Worm (Caenorhabditis elegans) whole organism, L4 larva: ENCODE results near the gene dpy-13.
"Not testable (repeated sequence)": the region's sequence is repeated elsewhere in the genome, so short reads cannot be mapped to it uniquely, and the experiment has no call there.

Experiments used
- D1046.2 ChIP-seq: fragments of 200-800 bp; sonication (Bioruptor generic); IDR thresholded peaks from 2 replicates; pipeline ENCODE4 v1.3.6; 2022; ENCODE audit warnings: missing genetic modification characterization, missing compliant biosample characterization
- Y48G9A.11 ChIP-seq: fragments of 200-800 bp; sonication (Bioruptor generic); IDR thresholded peaks from 2 replicates; pipeline ENCODE4 v1.3.6; 2022; ENCODE audit warnings: missing genetic modification reagents, missing genetic modification characterization, missing compliant biosample characterization
- arid-1 ChIP-seq: fragments of 200-800 bp; sonication (Bioruptor generic); conservative IDR thresholded peaks from 2 replicates; pipeline ENCODE4 v1.3.6; 2022; ENCODE audit warnings: missing genetic modification reagents, missing genetic modification characterization, missing compliant biosample characterization
- ces-1 ChIP-seq: fragments of 150-350 bp; sonication (generic microtip); optimal IDR thresholded peaks from 4 replicates; lab custom pipeline; 2014; ENCODE audit warnings: missing biosample characterization, missing genetic modification reagents, missing genetic modification characterization
- egl-27 ChIP-seq: sonication (generic microtip); optimal IDR thresholded peaks from 3 replicates; lab custom pipeline; 2017; ENCODE audit warnings: missing biosample characterization, missing genetic modification reagents, missing genetic modification characterization
- fos-1 ChIP-seq: fragments of 150-350 bp; optimal IDR thresholded peaks from 2 replicates; lab custom pipeline; 2014; ENCODE audit warnings: missing biosample characterization, missing genetic modification characterization
- mdl-1 ChIP-seq, 2 experiments: fragments of 150-350 bp in 1 of 2; sonication (generic microtip) in 1 of 2; optimal IDR thresholded peaks; 2 replicates each; lab custom pipeline; 2014 to 2017; ENCODE audit warnings: missing biosample characterization in 2 of 2, missing genetic modification characterization in 2 of 2
- nhr-11 ChIP-seq: fragments of 150-350 bp; optimal IDR thresholded peaks from 2 replicates; lab custom pipeline; 2014; ENCODE audit warnings: missing biosample characterization, missing genetic modification characterization
- nhr-237 ChIP-seq: sonication (generic microtip); optimal IDR thresholded peaks from 2 replicates; lab custom pipeline; 2017; ENCODE audit warnings: missing biosample characterization, missing genetic modification characterization
- nhr-25 ChIP-seq: sonication (generic microtip); optimal IDR thresholded peaks from 2 replicates; lab custom pipeline; 2017; ENCODE audit warnings: missing genetic modification characterization, mild to moderate bottlenecking, missing compliant biosample characterization, antibody characterized with exemption, moderate library complexity, borderline replicate concordance; ENCODE audit not compliant: insufficient read depth
- nhr-28 ChIP-seq: fragments of 150-350 bp; optimal IDR thresholded peaks from 2 replicates; lab custom pipeline; 2014; ENCODE audit warnings: missing biosample characterization, missing genetic modification characterization
- nhr-41 ChIP-seq: fragments of 200-800 bp; sonication (Bioruptor generic); IDR thresholded peaks from 2 replicates; pipeline ENCODE4 v1.3.6; 2022; ENCODE audit warnings: missing genetic modification reagents, missing genetic modification characterization, missing compliant biosample characterization
- pha-4 ChIP-seq, 2 experiments: fragments of 150-350 bp in 1 of 2; fragments of 200-800 bp in 1 of 2; sonication (Bioruptor generic) in 1 of 2; IDR thresholded peaks in 1 of 2; optimal IDR thresholded peaks in 1 of 2; 2 replicates each; pipeline versions ENCODE4 v1.3.6 to Lab custom; 2014 to 2022; ENCODE audit warnings: missing genetic modification characterization in 2 of 2, missing genetic modification reagents in 2 of 2, missing biosample characterization in 1 of 2, missing compliant biosample characterization in 1 of 2
- snpc-4 ChIP-seq: fragments of 150-350 bp; optimal IDR thresholded peaks from 2 replicates; lab custom pipeline; 2014; ENCODE audit warnings: missing biosample characterization, missing genetic modification characterization

DNA sequence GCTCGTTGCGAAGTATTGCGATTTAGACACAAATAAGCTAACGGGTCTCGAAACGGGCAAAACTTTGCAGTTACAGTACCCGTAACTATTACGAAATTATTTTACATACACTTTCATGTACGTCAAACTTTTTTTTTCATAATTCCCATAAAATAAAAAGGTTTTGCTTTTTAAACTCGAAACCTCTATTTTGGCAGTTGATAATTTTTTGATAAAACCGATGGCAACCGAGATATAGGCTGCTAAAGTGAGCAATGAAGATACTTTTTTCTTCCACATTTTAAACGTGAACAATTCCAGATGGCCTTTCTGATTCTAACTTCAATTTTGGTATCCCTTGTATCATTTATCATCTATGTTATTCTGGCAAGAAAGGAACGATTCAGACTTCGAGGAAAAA lies 38.2 kb upstream of the dpy-13 start, which contains the start of gene cyp-25A6:
- TF ChIP-seq mdl-1 (tag; optimal IDR thresholded peaks at IDR 0.05; lab: Kevin White, UChicago); Y48G9A.11 (GFP tag; lab: Robert Waterston, UW); arid-1 (GFP tag; lab: Robert Waterston, UW); ces-1 (GFP tag; lab: Kevin White, UChicago); snpc-4 (tag; lab: Kevin White, UChicago); nhr-25 (tag; lab: Kevin White, UChicago); pha-4 (GFP tag; IDR thresholded peaks at IDR 0.05; lab: Robert Waterston, UW); pha-4 (tag; optimal IDR thresholded peaks at IDR 0.05; lab: Kevin White, UChicago); nhr-11 (tag; lab: Kevin White, UChicago); nhr-28 (tag; lab: Kevin White, UChicago); nhr-237 (tag; lab: Kevin White, UChicago); fos-1 (tag; lab: Kevin White, UChicago); egl-27 (tag; lab: Kevin White, UChicago); D1046.2 (GFP tag; lab: Robert Waterston, UW); nhr-41 (GFP tag; lab: Robert Waterston, UW): not testable (repeated sequence)
